Worm (Caenorhabditis elegans) whole organism, L1 larva: ENCODE data around the gene ZK863.8.

Experiments
- C16A3.4 ChIP-seq: fragments of 150-350 bp; optimal IDR thresholded peaks from 2 replicates; lab custom pipeline; 2014; ENCODE audit warnings: missing biosample characterization, missing genetic modification characterization
- ama-1 ChIP-seq: fragments of 150-350 bp; optimal IDR thresholded peaks from 2 replicates; lab custom pipeline; 2014
- elt-2 ChIP-seq: sonication (generic microtip); optimal IDR thresholded peaks from 2 replicates; lab custom pipeline; 2016; ENCODE audit warnings: missing genetic modification characterization, mild to moderate bottlenecking, inconsistent platforms, missing compliant biosample characterization, missing genetic modification reagents
- ets-5 ChIP-seq: fragments of 200-800 bp; sonication (Bioruptor generic); IDR thresholded peaks from 2 replicates; pipeline ENCODE4 v1.3.6; 2022; ENCODE audit warnings: missing genetic modification characterization, missing compliant biosample characterization
- lin-13 ChIP-seq: fragments of 150-350 bp; optimal IDR thresholded peaks from 2 replicates; lab custom pipeline; 2014; ENCODE audit warnings: missing biosample characterization, missing genetic modification reagents, missing genetic modification characterization
- lin-15B ChIP-seq: fragments of 150-350 bp; sonication (generic microtip); optimal IDR thresholded peaks from 3 replicates; lab custom pipeline; 2014; ENCODE audit warnings: missing biosample characterization, missing genetic modification characterization
- lin-39 ChIP-seq: fragments of 150-350 bp; optimal IDR thresholded peaks from 2 replicates; lab custom pipeline; 2014; ENCODE audit warnings: missing biosample characterization, missing genetic modification reagents, missing genetic modification characterization
- lsy-2 ChIP-seq, 2 experiments: fragments of 150-350 bp; optimal IDR thresholded peaks; 2 replicates each; lab custom pipeline; 2014; ENCODE audit warnings: missing biosample characterization in 2 of 2, missing genetic modification characterization in 2 of 2
- mdl-1 ChIP-seq, 2 experiments: fragments of 150-350 bp; optimal IDR thresholded peaks; 2 replicates each; lab custom pipeline; 2014 to 2017; ENCODE audit warnings: missing biosample characterization in 2 of 2, missing genetic modification characterization in 2 of 2, inconsistent platforms in 1 of 2
- mep-1 ChIP-seq: fragments of 150-350 bp; optimal IDR thresholded peaks from 2 replicates; lab custom pipeline; 2014; ENCODE audit warnings: missing biosample characterization, missing genetic modification characterization
- nhr-11 ChIP-seq: fragments of 150-350 bp; optimal IDR thresholded peaks from 2 replicates; lab custom pipeline; 2014; ENCODE audit warnings: missing biosample characterization, missing genetic modification characterization
- sox-4 ChIP-seq: sonication (generic microtip); optimal IDR thresholded peaks from 2 replicates; lab custom pipeline; 2016; ENCODE audit warnings: missing genetic modification characterization, missing compliant biosample characterization
- ztf-4 ChIP-seq: fragments of 150-350 bp; optimal IDR thresholded peaks from 2 replicates; lab custom pipeline; 2014; ENCODE audit warnings: missing biosample characterization, missing genetic modification characterization

ce11 chrV:12158377-12158776, 28.9 kb downstream of the ZK863.8 start:
- TF ChIP-seq mep-1 (tag; lab: Kevin White, UChicago) (no peak), lin-13 (no peak), elt-2 (tag; lab: Kevin White, UChicago) (no peak), lin-39 (tag; lab: Kevin White, UChicago) (no peak), nhr-11 (tag; lab: Kevin White, UChicago) (no peak), ztf-4 (tag; lab: Kevin White, UChicago) (no peak), ets-5 (GFP tag; lab: Robert Waterston, UW) (no peak), ama-1 (lab: Kevin White, UChicago) (no peak), C16A3.4 (no peak), mdl-1 (tag; optimal IDR thresholded peaks at IDR 0.05; lab: Kevin White, UChicago) (no peak), sox-4 (tag; lab: Kevin White, UChicago) (no peak), lsy-2 (tag; optimal IDR thresholded peaks at IDR 0.05; lab: Kevin White, UChicago) (no peak), lin-15B (no peak)
